Fruit fly (Drosophila melanogaster) whole organism, prepupa: ENCODE data around the gene Sirt7.
A peak's percentile ranks its signal among the peaks of the same experiment; 100 is the strongest.

Source experiments
- CG10631 ChIP-seq: fragments of 200-800 bp; sonication (Bioruptor generic); optimal IDR thresholded peaks from 2 replicates; lab custom pipeline; 2016; ENCODE audit warnings: missing biosample characterization, missing genetic modification characterization
- CG10669 ChIP-seq: fragments of 200-800 bp; sonication (Bioruptor generic); optimal IDR thresholded peaks from 3 replicates; lab custom pipeline; 2018; ENCODE audit warnings: missing biosample characterization, mild to moderate bottlenecking, missing genetic modification characterization, moderate library complexity
- CG11294 ChIP-seq: fragments of 200-800 bp; sonication (Bioruptor generic); IDR thresholded peaks from 2 replicates; pipeline ENCODE4 v1.3.6; 2022; ENCODE audit warnings: missing biosample characterization, missing genetic modification characterization
- CG11762 ChIP-seq: fragments of 200-800 bp; sonication (Bioruptor generic); optimal IDR thresholded peaks from 3 replicates; lab custom pipeline; 2016; ENCODE audit warnings: missing biosample characterization, missing genetic modification characterization; ENCODE audit not compliant: insufficient read depth
- CG11902 ChIP-seq: fragments of 200-800 bp; sonication (Bioruptor generic); optimal IDR thresholded peaks from 3 replicates; lab custom pipeline; 2016; ENCODE audit warnings: missing biosample characterization, missing genetic modification characterization
- CG15336 ChIP-seq: fragments of 200-800 bp; sonication (Bioruptor generic); IDR thresholded peaks from 2 replicates; pipeline ENCODE4 v1.3.6; 2022; ENCODE audit warnings: missing biosample characterization, missing genetic modification characterization
- CG1621 ChIP-seq: fragments of 200-800 bp; sonication (Bioruptor generic); optimal IDR thresholded peaks from 3 replicates; lab custom pipeline; 2018; ENCODE audit warnings: missing biosample characterization, mild to moderate bottlenecking, missing genetic modification characterization
- CG16779 ChIP-seq: fragments of 200-800 bp; sonication (Bioruptor generic); optimal IDR thresholded peaks from 3 replicates; lab custom pipeline; 2017; ENCODE audit warnings: missing biosample characterization, mild to moderate bottlenecking, missing genetic modification characterization
- CG3032 ChIP-seq: fragments of 200-800 bp; optimal IDR thresholded peaks from 2 replicates; lab custom pipeline; 2019; ENCODE audit warnings: missing biosample characterization, mild to moderate bottlenecking, missing genetic modification characterization, moderate library complexity
- CG32006 ChIP-seq: fragments of 200-800 bp; sonication (Bioruptor generic); optimal IDR thresholded peaks from 3 replicates; lab custom pipeline; 2017; ENCODE audit warnings: missing biosample characterization, mild to moderate bottlenecking, missing genetic modification characterization
- CG4318 ChIP-seq: fragments of 200-800 bp; sonication (Bioruptor generic); optimal IDR thresholded peaks from 3 replicates; lab custom pipeline; 2017; ENCODE audit warnings: missing biosample characterization, mild to moderate bottlenecking, missing genetic modification characterization
- CG6163 ChIP-seq: fragments of 200-800 bp; sonication (Bioruptor generic); IDR thresholded peaks from 3 replicates; pipeline ENCODE4 v1.3.6; 2022; ENCODE audit warnings: missing biosample characterization, missing genetic modification characterization
- CG6276 ChIP-seq: fragments of 200-800 bp; sonication (Bioruptor generic); optimal IDR thresholded peaks from 2 replicates; lab custom pipeline; 2017; ENCODE audit warnings: missing biosample characterization, mild to moderate bottlenecking, missing genetic modification characterization
- CG6808 ChIP-seq: fragments of 200-800 bp; sonication (Bioruptor generic); optimal IDR thresholded peaks from 3 replicates; lab custom pipeline; 2017; ENCODE audit warnings: missing biosample characterization, missing genetic modification characterization, mild to moderate bottlenecking, moderate library complexity, missing genetic modification reagents
- CG6854 ChIP-seq: fragments of 200-800 bp; sonication (Bioruptor generic); optimal IDR thresholded peaks from 2 replicates; lab custom pipeline; 2017; ENCODE audit warnings: missing biosample characterization, mild to moderate bottlenecking, missing genetic modification characterization
- CG8119 ChIP-seq: fragments of 200-800 bp; sonication (Bioruptor generic); IDR thresholded peaks from 3 replicates; pipeline ENCODE4 v1.3.6; 2022; ENCODE audit warnings: missing biosample characterization, missing genetic modification characterization
- CG8319 ChIP-seq: fragments of 200-800 bp; sonication (Bioruptor generic); optimal IDR thresholded peaks from 3 replicates; lab custom pipeline; 2016; ENCODE audit warnings: missing biosample characterization, missing genetic modification characterization
- CG8632 ChIP-seq: fragments of 200-800 bp; sonication (Bioruptor generic); optimal IDR thresholded peaks from 3 replicates; lab custom pipeline; 2016; ENCODE audit warnings: missing biosample characterization, missing genetic modification characterization
- Eip78C ChIP-seq: fragments of 200-800 bp; sonication (Bioruptor generic); peaks from one replicate; lab custom pipeline; 2016; ENCODE audit warnings: missing biosample characterization, missing genetic modification characterization
- Eip93F ChIP-seq: fragments of 200-800 bp; sonication (Bioruptor generic); optimal IDR thresholded peaks from 2 replicates; lab custom pipeline; 2016; ENCODE audit warnings: missing biosample characterization, mild to moderate bottlenecking, missing genetic modification characterization
- Ets21C ChIP-seq: fragments of 200-800 bp; sonication (Bioruptor generic); optimal IDR thresholded peaks from 3 replicates; lab custom pipeline; 2016; ENCODE audit warnings: missing biosample characterization, missing genetic modification characterization
- Ets96B ChIP-seq: fragments of 200-800 bp; optimal IDR thresholded peaks from 2 replicates; lab custom pipeline; 2019; ENCODE audit warnings: missing biosample characterization, mild to moderate bottlenecking, missing genetic modification characterization, moderate library complexity
- Gug ChIP-seq: fragments of 200-800 bp; sonication (Bioruptor generic); IDR thresholded peaks from 2 replicates; pipeline ENCODE4 v1.3.6; 2022; ENCODE audit warnings: missing biosample characterization, missing genetic modification characterization
- Hr38 ChIP-seq: sonication (Bioruptor generic); optimal IDR thresholded peaks from 2 replicates; lab custom pipeline; 2016; ENCODE audit warnings: missing biosample characterization, missing genetic modification characterization
- Hr39 ChIP-seq: fragments of 200-800 bp; sonication (Bioruptor generic); optimal IDR thresholded peaks from 2 replicates; lab custom pipeline; 2016; ENCODE audit warnings: missing biosample characterization, missing genetic modification characterization
- Hr4 ChIP-seq: fragments of 200-800 bp; sonication (Bioruptor generic); optimal IDR thresholded peaks from 3 replicates; lab custom pipeline; 2016; ENCODE audit warnings: missing biosample characterization, missing genetic modification characterization
- Lpt ChIP-seq: fragments of 200-800 bp; sonication (Bioruptor generic); optimal IDR thresholded peaks from 3 replicates; lab custom pipeline; 2016; ENCODE audit warnings: missing biosample characterization, missing genetic modification characterization
- Met ChIP-seq: fragments of 200-800 bp; sonication (Bioruptor generic); optimal IDR thresholded peaks from 3 replicates; lab custom pipeline; 2016; ENCODE audit warnings: missing biosample characterization, missing genetic modification characterization
- OdsH ChIP-seq: fragments of 200-800 bp; sonication (Bioruptor generic); optimal IDR thresholded peaks from 3 replicates; lab custom pipeline; 2016; ENCODE audit warnings: missing biosample characterization, missing genetic modification characterization
- Smox ChIP-seq: fragments of 200-800 bp; sonication (Bioruptor generic); optimal IDR thresholded peaks from 3 replicates; lab custom pipeline; 2016; ENCODE audit warnings: missing biosample characterization, missing genetic modification characterization
- Sox15 ChIP-seq: fragments of 200-800 bp; sonication (Bioruptor generic); optimal IDR thresholded peaks from 3 replicates; lab custom pipeline; 2016; ENCODE audit warnings: missing biosample characterization, missing genetic modification characterization
- acj6 ChIP-seq: fragments of 200-800 bp; sonication (Bioruptor generic); optimal IDR thresholded peaks from 3 replicates; lab custom pipeline; 2016; ENCODE audit warnings: missing biosample characterization, missing genetic modification characterization
- cyc ChIP-seq: fragments of 200-800 bp; sonication (Bioruptor generic); optimal IDR thresholded peaks from 3 replicates; lab custom pipeline; 2016; ENCODE audit warnings: missing biosample characterization, missing genetic modification characterization
- dac ChIP-seq: fragments of 200-800 bp; sonication (Bioruptor generic); optimal IDR thresholded peaks from 2 replicates; lab custom pipeline; 2017; ENCODE audit warnings: missing biosample characterization, mild to moderate bottlenecking, missing genetic modification characterization
- dsx ChIP-seq: fragments of 200-800 bp; optimal IDR thresholded peaks from 3 replicates; lab custom pipeline; 2019; ENCODE audit warnings: missing biosample characterization, mild to moderate bottlenecking, missing genetic modification characterization, moderate library complexity; ENCODE audit not compliant: poor library complexity, severe bottlenecking
- eg ChIP-seq: fragments of 200-800 bp; sonication (Bioruptor generic); IDR thresholded peaks from 3 replicates; pipeline ENCODE4 v1.3.6; 2022; ENCODE audit warnings: missing biosample characterization, missing genetic modification characterization
- esn ChIP-seq: fragments of 200-800 bp; sonication (Bioruptor generic); optimal IDR thresholded peaks from 2 replicates; lab custom pipeline; 2016; ENCODE audit warnings: missing biosample characterization, mild to moderate bottlenecking, missing genetic modification characterization, moderate library complexity
- fd59A ChIP-seq: fragments of 200-800 bp; sonication (Bioruptor generic); optimal IDR thresholded peaks from 2 replicates; lab custom pipeline; 2017; ENCODE audit warnings: missing biosample characterization, mild to moderate bottlenecking, missing genetic modification characterization, missing genetic modification reagents
- fd85E ChIP-seq: fragments of 200-800 bp; sonication (Bioruptor generic); optimal IDR thresholded peaks from 3 replicates; lab custom pipeline; 2016; ENCODE audit warnings: missing biosample characterization, missing genetic modification characterization
- fkh ChIP-seq: fragments of 200-800 bp; sonication (Bioruptor generic); optimal IDR thresholded peaks from 3 replicates; lab custom pipeline; 2017; ENCODE audit warnings: missing biosample characterization, mild to moderate bottlenecking, missing genetic modification characterization, moderate library complexity
- lz ChIP-seq: fragments of 200-800 bp; sonication (Bioruptor generic); optimal IDR thresholded peaks from 3 replicates; lab custom pipeline; 2016; ENCODE audit warnings: missing biosample characterization, missing genetic modification characterization
- salr ChIP-seq, 2 experiments: fragments of 200-800 bp; sonication (Bioruptor generic); optimal IDR thresholded peaks; 3 replicates each; lab custom pipeline; 2016 to 2018; ENCODE audit warnings: missing biosample characterization in 2 of 2, missing genetic modification characterization in 2 of 2, mild to moderate bottlenecking in 1 of 2
- spab ChIP-seq: fragments of 200-800 bp; sonication (Bioruptor generic); optimal IDR thresholded peaks from 2 replicates; lab custom pipeline; 2017; ENCODE audit warnings: missing biosample characterization, mild to moderate bottlenecking, missing genetic modification characterization, missing genetic modification reagents
- topi ChIP-seq: fragments of 200-800 bp; sonication (Bioruptor generic); optimal IDR thresholded peaks from 3 replicates; lab custom pipeline; 2016; ENCODE audit warnings: missing biosample characterization, missing genetic modification characterization

The Sirt7 gene

dm6 chr3R:29087926-29088487 is 32.3 kb downstream of the Sirt7 start (continued):
- TF ChIP-seq CG8119 (GFP tag; lab: Robert Waterston, UW) (no peak), Lpt (GFP tag; lab: Kevin White, UChicago) (peak; percentile 46), Ets21C (GFP tag; lab: Kevin White, UChicago) (no peak), cyc (GFP tag; lab: Kevin White, UChicago) (no peak), CG11294 (GFP tag; lab: Robert Waterston, UW) (no peak), CG6808 (GFP tag; lab: Kevin White, UChicago) (peak; percentile 47), dac (GFP tag; lab: Kevin White, UChicago) (no peak), CG6854 (GFP tag; lab: Kevin White, UChicago) (peak; percentile 22), Sox15 (no peak), CG6163 (GFP tag; lab: Robert Waterston, UW) (peak; percentile 77), fd85E (GFP tag; lab: Kevin White, UChicago) (peak; percentile 8), esn (GFP tag; lab: Kevin White, UChicago) (no peak), spab (GFP tag; lab: Kevin White, UChicago) (no peak)

dm6 chr3R:29088938-29089661 is 33.4 kb downstream of the Sirt7 start:
- peak; percentile 32 for TF ChIP-seq Ets21C (GFP tag; lab: Kevin White, UChicago)
- TF ChIP-seq fd85E (GFP tag; lab: Kevin White, UChicago) = no peak
- TF ChIP-seq eg (GFP tag; lab: Robert Waterston, UW) = peak; percentile 57; the same call in 2 of the 3 replicates
- peak; percentile 62 for TF ChIP-seq cyc (GFP tag; lab: Kevin White, UChicago)
- peak; percentile 31 for TF ChIP-seq CG6276 (GFP tag; lab: Kevin White, UChicago)
- no peak for TF ChIP-seq CG1621 (tag; lab: Kevin White, UChicago)
- TF ChIP-seq Hr4 (GFP tag; lab: Kevin White, UChicago) = peak; percentile 63
- peak; percentile 89 for TF ChIP-seq Eip78C (GFP tag; lab: Kevin White, UChicago)
- TF ChIP-seq Hr38 = no peak
- TF ChIP-seq CG3032 (tag; lab: Kevin White, UChicago) = peak; percentile 45
- peak; percentile 27 for TF ChIP-seq fd59A (GFP tag; lab: Kevin White, UChicago)
- peak; percentile 65 for TF ChIP-seq topi (GFP tag; lab: Kevin White, UChicago)
- no peak for TF ChIP-seq Eip93F (GFP tag; lab: Kevin White, UChicago)
- peak; percentile 54 for TF ChIP-seq CG15336 (GFP tag; lab: Robert Waterston, UW)
- TF ChIP-seq lz (GFP tag; lab: Kevin White, UChicago) = peak; percentile 64
- TF ChIP-seq CG4318 (GFP tag; lab: Kevin White, UChicago) = no peak
- peak; percentile 67 for TF ChIP-seq Hr39 (GFP tag; lab: Kevin White, UChicago)
- peak; percentile 11 for TF ChIP-seq Sox15
- TF ChIP-seq Lpt (GFP tag; lab: Kevin White, UChicago) = peak; percentile 42
- 0 out of 3 replicates have a peak, but pooled peaks have one; percentile 24 for TF ChIP-seq CG6163 (GFP tag; lab: Robert Waterston, UW)
- TF ChIP-seq Met (GFP tag; lab: Kevin White, UChicago) = peak; percentile 74
- TF ChIP-seq CG10631 (GFP tag; lab: Kevin White, UChicago) = peak; percentile 56
- TF ChIP-seq CG6854 (GFP tag; lab: Kevin White, UChicago) = no peak
- TF ChIP-seq salr (GFP tag; optimal IDR thresholded peaks at IDR 0.05; lab: Kevin White, UChicago) = peak in 1 of 2 experiments; percentile 46
- peak; percentile 20 for TF ChIP-seq CG11902
- TF ChIP-seq Smox (GFP tag; lab: Kevin White, UChicago) = peak; percentile 62
- TF ChIP-seq CG16779 (tag; lab: Kevin White, UChicago) = no peak
- peak; percentile 56 for TF ChIP-seq Ets96B (tag; lab: Kevin White, UChicago)
- TF ChIP-seq CG32006 = peak; percentile 66
- TF ChIP-seq CG11762 (GFP tag; lab: Kevin White, UChicago) = peak; percentile 38
- TF ChIP-seq CG6808 (GFP tag; lab: Kevin White, UChicago) = peak; percentile 4
- TF ChIP-seq CG11294 (GFP tag; lab: Robert Waterston, UW) = peak; percentile 9; the same call in 1 of the 2 replicates
- peak; percentile 23 for TF ChIP-seq spab (GFP tag; lab: Kevin White, UChicago)
- peak; percentile 16 for TF ChIP-seq CG8319
- TF ChIP-seq fkh (GFP tag; lab: Kevin White, UChicago) = no peak
- peak; percentile 59 for TF ChIP-seq CG10669 (GFP tag; lab: Kevin White, UChicago)
- TF ChIP-seq Gug (GFP tag; lab: Robert Waterston, UW) = no peak; the same call in 1 of the 2 replicates
- TF ChIP-seq dac (GFP tag; lab: Kevin White, UChicago) = no peak
- peak; percentile 43 for TF ChIP-seq CG8632 (GFP tag; lab: Kevin White, UChicago)
- peak; percentile 51 for TF ChIP-seq OdsH (GFP tag; lab: Kevin White, UChicago)
- peak; percentile 12 for TF ChIP-seq dsx
- TF ChIP-seq acj6 = peak; percentile 63
- peak; percentile 77 for TF ChIP-seq esn (GFP tag; lab: Kevin White, UChicago)
- peak; percentile 29; the same call in 2 of the 3 replicates for TF ChIP-seq CG8119 (GFP tag; lab: Robert Waterston, UW)
